Worm (Caenorhabditis elegans): ENCODE data around the gene tba-7.

- no peak for TF ChIP-seq ztf-11 (tag; optimal IDR thresholded peaks at IDR 0.05)
- no peak for TF ChIP-seq lsy-2 (tag; optimal IDR thresholded peaks at IDR 0.05)
- TF ChIP-seq crh-2 (tag; optimal IDR thresholded peaks at IDR 0.05), result no peak
- TF ChIP-seq ceh-16 (tag; optimal IDR thresholded peaks at IDR 0.05), result no peak
Observed at ce11 chrIII:11350107-11350826, 21.3 kb downstream of the tba-7 start.

All from whole organism, L2 larva.